Worm (Caenorhabditis elegans) whole organism, L2 larva: Measurements from ENCODE around the gene ser-1.

Experiments
- aly-2 ChIP-seq: fragments of 150-350 bp; optimal IDR thresholded peaks from 2 replicates; lab custom pipeline; 2014; ENCODE audit warnings: missing biosample characterization, missing genetic modification characterization
- ceh-82 ChIP-seq: fragments of 150-350 bp; optimal IDR thresholded peaks from 2 replicates; lab custom pipeline; 2014; ENCODE audit warnings: missing biosample characterization, missing genetic modification characterization
- egl-27 ChIP-seq: sonication (generic microtip); optimal IDR thresholded peaks from 3 replicates; lab custom pipeline; 2017; ENCODE audit warnings: missing biosample characterization, missing genetic modification reagents, missing genetic modification characterization
- elt-1 ChIP-seq: fragments of 150-350 bp; optimal IDR thresholded peaks from 2 replicates; lab custom pipeline; 2014; ENCODE audit warnings: missing biosample characterization, missing genetic modification characterization
- lin-39 ChIP-seq: fragments of 150-350 bp; optimal IDR thresholded peaks from 2 replicates; lab custom pipeline; 2014; ENCODE audit warnings: missing biosample characterization, missing genetic modification reagents, missing genetic modification characterization
- mab-5 ChIP-seq: fragments of 150-350 bp; optimal IDR thresholded peaks from 2 replicates; lab custom pipeline; 2014; ENCODE audit warnings: missing biosample characterization, missing genetic modification characterization
- mdl-1 ChIP-seq, 2 experiments: fragments of 150-350 bp in 1 of 2; sonication (generic microtip) in 1 of 2; optimal IDR thresholded peaks; 2 replicates each; lab custom pipeline; 2017; ENCODE audit warnings: missing biosample characterization in 2 of 2, missing genetic modification characterization in 2 of 2
- nhr-77 ChIP-seq: fragments of 150-350 bp; optimal IDR thresholded peaks from 2 replicates; lab custom pipeline; 2014; ENCODE audit warnings: missing biosample characterization, missing genetic modification characterization

ce11 chrX:16548290-16548689 lies 31.3 kb upstream of the ser-1 start:
- TF ChIP-seq nhr-77 (tag; lab: Kevin White, UChicago): no peak
- no peak for TF ChIP-seq aly-2 (tag; lab: Kevin White, UChicago)
- no peak for TF ChIP-seq ceh-82 (tag; lab: Kevin White, UChicago)
- no peak for TF ChIP-seq mab-5
- no peak for TF ChIP-seq elt-1 (tag; lab: Kevin White, UChicago)
- TF ChIP-seq lin-39 (tag; lab: Kevin White, UChicago): no peak
- TF ChIP-seq mdl-1 (tag; optimal IDR thresholded peaks at IDR 0.05; lab: Kevin White, UChicago): no peak
- TF ChIP-seq egl-27 (tag; lab: Kevin White, UChicago): no peak
